Worm (Caenorhabditis elegans) whole organism, mixed stage, embryonic: ENCODE data around the gene F56C3.10.

ENCODE experiments used
- M03D4.4 ChIP-seq: sonication (generic microtip); optimal IDR thresholded peaks from 2 replicates; lab custom pipeline; 2017; ENCODE audit warnings: mild to moderate bottlenecking, missing genetic modification characterization, missing compliant biosample characterization
- ceh-39 ChIP-seq: fragments of 150-350 bp; optimal IDR thresholded peaks from 2 replicates; lab custom pipeline; 2014; ENCODE audit warnings: missing biosample characterization, missing genetic modification characterization
- ceh-83 ChIP-seq: fragments of 200-800 bp; sonication (Bioruptor generic); optimal IDR thresholded peaks from 2 replicates; lab custom pipeline; 2018; ENCODE audit warnings: mild to moderate bottlenecking, missing genetic modification characterization, missing compliant biosample characterization
- ces-1 ChIP-seq: fragments of 150-350 bp; optimal IDR thresholded peaks from 2 replicates; lab custom pipeline; 2014; ENCODE audit warnings: missing biosample characterization, missing genetic modification reagents, missing genetic modification characterization
- elt-1 ChIP-seq: sonication (generic microtip); optimal IDR thresholded peaks from 2 replicates; lab custom pipeline; 2017; ENCODE audit warnings: missing genetic modification characterization, mild to moderate bottlenecking, missing compliant biosample characterization, antibody characterized with exemption, moderate library complexity, borderline replicate concordance; ENCODE audit not compliant: insufficient read depth
- lin-13 ChIP-seq: fragments of 150-350 bp; optimal IDR thresholded peaks from 2 replicates; lab custom pipeline; 2014; ENCODE audit warnings: missing biosample characterization, missing genetic modification characterization
- lsy-2 ChIP-seq: fragments of 150-350 bp; optimal IDR thresholded peaks from 2 replicates; lab custom pipeline; 2014; ENCODE audit warnings: missing biosample characterization, missing genetic modification characterization
- mep-1 ChIP-seq: fragments of 150-350 bp; optimal IDR thresholded peaks from 2 replicates; lab custom pipeline; 2017; ENCODE audit warnings: missing biosample characterization, missing genetic modification reagents, missing genetic modification characterization, inconsistent platforms
- nhr-12 ChIP-seq: fragments of 150-350 bp; optimal IDR thresholded peaks from 2 replicates; lab custom pipeline; 2014; ENCODE audit warnings: missing biosample characterization, missing genetic modification characterization
- nhr-28 ChIP-seq: fragments of 150-350 bp; optimal IDR thresholded peaks from 2 replicates; lab custom pipeline; 2014; ENCODE audit warnings: missing biosample characterization, missing genetic modification characterization
- nhr-76 ChIP-seq: sonication (generic microtip); optimal IDR thresholded peaks from 2 replicates; lab custom pipeline; 2017; ENCODE audit warnings: missing biosample characterization, missing genetic modification characterization
- pha-4 ChIP-seq: fragments of 150-350 bp; optimal IDR thresholded peaks from 2 replicates; lab custom pipeline; 2018; ENCODE audit warnings: missing biosample characterization, missing genetic modification reagents, missing genetic modification characterization
- snpc-4 ChIP-seq: fragments of 150-350 bp; optimal IDR thresholded peaks from 2 replicates; lab custom pipeline; 2014; ENCODE audit warnings: missing biosample characterization, missing genetic modification characterization
- unc-39 ChIP-seq: fragments of 150-350 bp; optimal IDR thresholded peaks from 2 replicates; lab custom pipeline; 2014; ENCODE audit warnings: missing biosample characterization, missing genetic modification characterization

DNA sequence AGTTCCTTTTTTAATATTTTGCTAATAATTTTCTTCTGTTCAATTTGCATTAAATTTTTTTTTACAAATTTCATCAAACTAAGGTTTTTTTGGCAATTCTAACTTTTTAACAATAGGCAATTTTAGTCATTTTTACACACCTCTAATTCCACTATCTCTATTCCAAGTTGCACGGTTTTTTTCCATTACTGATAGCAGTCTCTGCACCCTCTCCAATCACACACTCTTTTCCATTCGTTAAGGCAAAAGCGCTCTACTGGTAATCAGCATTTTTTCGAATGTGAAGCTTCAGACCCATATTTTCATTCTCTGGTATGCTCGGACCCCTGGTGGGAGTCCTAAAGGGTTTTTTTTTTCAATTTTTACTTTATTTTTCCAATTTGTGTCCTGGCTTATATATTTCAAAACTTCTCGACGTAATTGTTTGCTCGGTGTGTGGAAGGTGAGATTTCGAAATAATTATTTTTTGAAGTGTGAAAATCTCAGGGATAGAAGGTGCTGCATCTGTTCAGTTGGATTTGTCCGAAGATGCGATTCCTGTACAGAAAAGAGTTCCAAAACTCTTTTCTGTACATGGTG is 35.4 kb upstream of the F56C3.10 start, which contains the start of the genes F19G12.4 and F19G12.8:
- TF ChIP-seq M03D4.4 (tag; lab: Kevin White, UChicago) (no peak), snpc-4 (tag; lab: Kevin White, UChicago) (no peak), elt-1 (no peak), nhr-76 (tag; lab: Kevin White, UChicago) (no peak), mep-1 (tag; lab: Kevin White, UChicago) (no peak), lin-13 (tag; lab: Kevin White, UChicago) (no peak), nhr-28 (tag; lab: Kevin White, UChicago) (no peak), lsy-2 (tag; lab: Kevin White, UChicago) (no peak), ces-1 (GFP tag; lab: Kevin White, UChicago) (no peak), pha-4 (tag; lab: Kevin White, UChicago) (no peak), nhr-12 (tag; lab: Kevin White, UChicago) (no peak), unc-39 (tag; lab: Kevin White, UChicago) (no peak), ceh-39 (tag; lab: Kevin White, UChicago) (no peak), ceh-83 (no peak)
